Worm (Caenorhabditis elegans) whole organism, late embryonic: ENCODE results near the gene Y75B7AL.2.

Experiments used
- ceh-24 ChIP-seq: sonication (generic microtip); optimal IDR thresholded peaks from 2 replicates; lab custom pipeline; 2016; ENCODE audit warnings: mild to moderate bottlenecking, missing genetic modification characterization, missing compliant biosample characterization
- ceh-30 ChIP-seq: fragments of 150-350 bp; optimal IDR thresholded peaks from 2 replicates; lab custom pipeline; 2014; ENCODE audit warnings: missing biosample characterization, missing genetic modification characterization
- ets-4 ChIP-seq: sonication (generic microtip); optimal IDR thresholded peaks from 2 replicates; lab custom pipeline; 2016; ENCODE audit warnings: missing genetic modification characterization, missing compliant biosample characterization
- hlh-15 ChIP-seq: sonication (generic microtip); optimal IDR thresholded peaks from 2 replicates; lab custom pipeline; 2016; ENCODE audit warnings: missing genetic modification characterization, missing compliant biosample characterization
- lim-6 ChIP-seq: sonication (generic microtip); optimal IDR thresholded peaks from 2 replicates; lab custom pipeline; 2016; ENCODE audit warnings: missing genetic modification characterization, missing compliant biosample characterization
- nfya-1 ChIP-seq: sonication (generic microtip); optimal IDR thresholded peaks from 2 replicates; lab custom pipeline; 2017; ENCODE audit warnings: missing genetic modification characterization, mild to moderate bottlenecking, missing compliant biosample characterization, antibody characterized with exemption, moderate library complexity
- npax-4 ChIP-seq: sonication (generic microtip); optimal IDR thresholded peaks from 2 replicates; lab custom pipeline; 2016; ENCODE audit warnings: missing genetic modification characterization, missing compliant biosample characterization
- pat-9 ChIP-seq: fragments of 200-800 bp; sonication (Bioruptor generic); optimal IDR thresholded peaks from 2 replicates; lab custom pipeline; 2018; ENCODE audit warnings: mild to moderate bottlenecking, missing genetic modification characterization, moderate library complexity, missing compliant biosample characterization
- pqm-1 ChIP-seq: sonication (generic microtip); optimal IDR thresholded peaks from 2 replicates; lab custom pipeline; 2016; ENCODE audit warnings: missing genetic modification characterization, missing compliant biosample characterization
- unc-55 ChIP-seq: sonication (generic microtip); optimal IDR thresholded peaks from 2 replicates; lab custom pipeline; 2017; ENCODE audit warnings: missing biosample characterization, missing genetic modification reagents, missing genetic modification characterization
- unc-86 ChIP-seq: sonication (generic microtip); optimal IDR thresholded peaks from 2 replicates; lab custom pipeline; 2016; ENCODE audit warnings: missing genetic modification characterization, missing compliant biosample characterization

Y75B7AL.2 gene

ce11 chrV:1285657-1286123 is 72.3 kb downstream of the Y75B7AL.2 start, which contains the start of gene tank-1:
TSS of gene tank-1 (minus strand) at chrV:1285707.
- TF ChIP-seq unc-55 (GFP tag; lab: Kevin White, UChicago) (no peak), nfya-1 (no peak), npax-4 (tag; lab: Kevin White, UChicago) (no peak), ceh-30 (no peak), hlh-15 (tag; lab: Kevin White, UChicago) (no peak), lim-6 (tag; lab: Kevin White, UChicago) (no peak), ets-4 (no peak), pat-9 (tag; lab: Kevin White, UChicago) (no peak), ceh-24 (tag; lab: Kevin White, UChicago) (no peak), pqm-1 (tag; lab: Kevin White, UChicago) (no peak), unc-86 (tag; lab: Kevin White, UChicago) (no peak)
